Worm (Caenorhabditis elegans): Measurements from ENCODE around the gene twk-13.

DNA sequence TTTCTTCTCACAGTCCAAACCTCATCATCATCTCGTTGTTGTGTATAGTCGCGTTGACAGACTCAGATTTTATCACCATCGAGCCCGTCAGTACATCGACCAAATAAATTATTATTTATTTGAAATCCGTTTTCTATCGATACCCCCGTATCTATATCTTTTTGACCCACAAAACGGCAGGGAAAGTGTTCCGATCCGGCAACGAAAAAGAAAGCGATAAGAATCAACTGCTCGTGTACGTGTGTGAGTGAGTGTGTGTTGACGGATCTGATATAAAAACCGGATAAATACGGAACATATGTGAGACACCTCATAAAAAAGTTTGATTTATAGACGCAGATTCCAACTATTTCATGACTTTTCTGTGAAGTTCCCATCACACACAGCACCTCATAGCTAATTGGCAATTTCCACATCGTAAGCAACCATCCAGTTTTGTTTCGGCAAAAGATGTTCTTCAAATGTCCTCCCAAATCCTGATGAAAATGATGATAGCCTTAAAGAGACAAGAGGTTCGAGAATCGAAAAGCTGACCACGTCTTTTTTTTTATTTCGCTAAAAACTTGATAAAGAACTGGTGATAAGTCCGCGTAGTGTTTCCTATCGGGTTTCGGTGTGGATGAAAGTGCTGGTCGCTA is 16.5 kb upstream of the twk-13 start:
- TF ChIP-seq W03F9.2 (tag; optimal IDR thresholded peaks at IDR 0.05) (no peak), dao-5 (tag; optimal IDR thresholded peaks at IDR 0.05) (no peak), him-1 (tag; optimal IDR thresholded peaks at IDR 0.05) (no peak)

Data from whole organism, L4/young adult.